Worm (Caenorhabditis elegans): ENCODE measurements around the gene rop-1.

- TF ChIP-seq W03F9.2 (tag; optimal IDR thresholded peaks at IDR 0.05) (no peak), him-1 (tag; optimal IDR thresholded peaks at IDR 0.05) (no peak)
Observed at ce11 chrV:10225610-10226009, 29.2 kb downstream of the rop-1 start, which contains the start of gene daf-36.
